Worm (Caenorhabditis elegans): Measurements from ENCODE around the gene nspc-7.

nspc-7 gene

ce11 chrX:8584825-8585384, 43.2 kb downstream of the nspc-7 start:
- TF ChIP-seq rec-8 (tag; optimal IDR thresholded peaks at IDR 0.05) (no peak), T07F8.4 (tag; optimal IDR thresholded peaks at IDR 0.05) (no peak), chd-7 (tag; optimal IDR thresholded peaks at IDR 0.05) (no peak), tbp1 (GFP tag; optimal IDR thresholded peaks at IDR 0.05) (no peak), sea-2 (GFP tag; IDR thresholded peaks at IDR 0.05) (no peak), him-1 (tag; optimal IDR thresholded peaks at IDR 0.05) (no peak), aptf-2 (GFP tag; conservative IDR thresholded peaks at IDR 0.05) (no peak), nhr-179 (tag; optimal IDR thresholded peaks at IDR 0.05) (no peak), ztf-25 (GFP tag; IDR thresholded peaks at IDR 0.05) (no peak), C06A6.2 (GFP tag; conservative IDR thresholded peaks at IDR 0.05) (no peak), ccch-3 (GFP tag; optimal IDR thresholded peaks at IDR 0.05) (no peak)

ce11 chrX:8585837-8586236, 44.2 kb downstream of the nspc-7 start, which contains the start of gene F18E9.3:
Gene F18E9.3 (plus strand): TSS chrX:8586147.
- no peak for TF ChIP-seq snpc-1.1 (tag; optimal IDR thresholded peaks at IDR 0.05; ENCODE audit: insufficient read depth)
- no peak for TF ChIP-seq lin-40 (tag; optimal IDR thresholded peaks at IDR 0.05)
- TF ChIP-seq Y95B8A.8 (GFP tag; IDR thresholded peaks at IDR 0.05): no peak
- no peak for TF ChIP-seq mxl-1 (tag; optimal IDR thresholded peaks at IDR 0.05)
- no peak for TF ChIP-seq lir-1 (GFP tag; conservative IDR thresholded peaks at IDR 0.05)
- no peak for TF ChIP-seq ceh-27 (GFP tag; optimal IDR thresholded peaks at IDR 0.05)
- TF ChIP-seq ztf-22 (GFP tag; optimal IDR thresholded peaks at IDR 0.05): no peak
- no peak for TF ChIP-seq dpff-1 (tag; optimal IDR thresholded peaks at IDR 0.05)
- TF ChIP-seq B0019.2 (GFP tag; conservative IDR thresholded peaks at IDR 0.05): no peak
- TF ChIP-seq K11D2.4 (GFP tag; IDR thresholded peaks at IDR 0.05): no peak
- TF ChIP-seq F57C9.4 (tag; optimal IDR thresholded peaks at IDR 0.05): no peak
- no peak for TF ChIP-seq B0336.3 (GFP tag; IDR thresholded peaks at IDR 0.05)
- TF ChIP-seq T07F8.4 (tag; optimal IDR thresholded peaks at IDR 0.05): no peak
- no peak for TF ChIP-seq F37B4.10 (GFP tag; IDR thresholded peaks at IDR 0.05)
